Worm (Caenorhabditis elegans) whole organism, L3 larva: ENCODE data around the gene gdi-1.

ENCODE experiments used
- R02D3.7 ChIP-seq: fragments of 150-350 bp; optimal IDR thresholded peaks from 2 replicates; lab custom pipeline; 2014; ENCODE audit warnings: missing biosample characterization, missing genetic modification characterization
- ZK546.5 ChIP-seq: sonication (generic microtip); optimal IDR thresholded peaks from 2 replicates; lab custom pipeline; 2017; ENCODE audit warnings: missing biosample characterization, missing genetic modification characterization
- aly-2 ChIP-seq: fragments of 150-350 bp; optimal IDR thresholded peaks from 2 replicates; lab custom pipeline; 2014; ENCODE audit warnings: missing biosample characterization, missing genetic modification characterization
- ama-1 ChIP-seq: fragments of 150-350 bp; optimal IDR thresholded peaks from 2 replicates; lab custom pipeline; 2018
- ceh-16 ChIP-seq: sonication (generic microtip); optimal IDR thresholded peaks from 2 replicates; lab custom pipeline; 2017; ENCODE audit warnings: missing biosample characterization, missing genetic modification characterization
- ceh-28 ChIP-seq: fragments of 150-350 bp; optimal IDR thresholded peaks from 2 replicates; lab custom pipeline; 2014; ENCODE audit warnings: missing biosample characterization, missing genetic modification reagents, missing genetic modification characterization
- ceh-82 ChIP-seq: fragments of 150-350 bp; optimal IDR thresholded peaks from 2 replicates; lab custom pipeline; 2014; ENCODE audit warnings: missing biosample characterization, missing genetic modification characterization
- ceh-9 ChIP-seq: sonication (generic microtip); optimal IDR thresholded peaks from 2 replicates; lab custom pipeline; 2018; ENCODE audit warnings: missing biosample characterization, missing genetic modification characterization
- egl-27 ChIP-seq: sonication (generic microtip); optimal IDR thresholded peaks from 4 replicates; lab custom pipeline; 2017; ENCODE audit warnings: missing biosample characterization, missing genetic modification reagents, missing genetic modification characterization
- egl-5 ChIP-seq: fragments of 150-350 bp; optimal IDR thresholded peaks from 2 replicates; lab custom pipeline; 2017; ENCODE audit warnings: missing biosample characterization, missing genetic modification reagents, missing genetic modification characterization, inconsistent platforms
- elt-1 ChIP-seq: fragments of 150-350 bp; optimal IDR thresholded peaks from 2 replicates; lab custom pipeline; 2014; ENCODE audit warnings: missing biosample characterization, missing genetic modification characterization
- elt-2 ChIP-seq: sonication (generic microtip); optimal IDR thresholded peaks from 2 replicates; lab custom pipeline; 2016; ENCODE audit warnings: missing genetic modification reagents, mild to moderate bottlenecking, missing genetic modification characterization, missing compliant biosample characterization
- elt-3 ChIP-seq, 3 experiments: fragments of 150-350 bp in 1 of 3; sonication (generic microtip) in 2 of 3; optimal IDR thresholded peaks; 2 replicates in 2 of 3; 4 replicates in 1 of 3; lab custom pipeline; 2014 to 2017; ENCODE audit warnings: missing biosample characterization in 3 of 3, missing genetic modification characterization in 3 of 3
- fkh-10 ChIP-seq: sonication (generic microtip); optimal IDR thresholded peaks from 2 replicates; lab custom pipeline; 2017; ENCODE audit warnings: missing biosample characterization, missing genetic modification reagents, missing genetic modification characterization
- fkh-2 ChIP-seq: fragments of 150-350 bp; optimal IDR thresholded peaks from 2 replicates; lab custom pipeline; 2014; ENCODE audit warnings: missing biosample characterization, missing genetic modification reagents, missing genetic modification characterization
- fos-1 ChIP-seq: fragments of 150-350 bp; optimal IDR thresholded peaks from 2 replicates; lab custom pipeline; 2014; ENCODE audit warnings: missing biosample characterization, missing genetic modification characterization
- hmg-11 ChIP-seq: sonication (generic microtip); optimal IDR thresholded peaks from 2 replicates; lab custom pipeline; 2016; ENCODE audit warnings: missing genetic modification characterization, missing compliant biosample characterization
- jun-1 ChIP-seq: fragments of 150-350 bp; optimal IDR thresholded peaks from 2 replicates; lab custom pipeline; 2014; ENCODE audit warnings: missing biosample characterization, missing genetic modification reagents, missing genetic modification characterization
- lin-15B ChIP-seq: fragments of 150-350 bp; optimal IDR thresholded peaks from 2 replicates; lab custom pipeline; 2014; ENCODE audit warnings: missing biosample characterization, missing genetic modification characterization
- lin-39 ChIP-seq: fragments of 150-350 bp; optimal IDR thresholded peaks from 2 replicates; lab custom pipeline; 2018; ENCODE audit warnings: missing biosample characterization, missing genetic modification reagents, missing genetic modification characterization
- lsy-12 ChIP-seq: sonication (generic microtip); optimal IDR thresholded peaks from 2 replicates; lab custom pipeline; 2016; ENCODE audit warnings: mild to moderate bottlenecking, missing genetic modification characterization, missing compliant biosample characterization
- mdl-1 ChIP-seq: fragments of 150-350 bp; optimal IDR thresholded peaks from 2 replicates; lab custom pipeline; 2014; ENCODE audit warnings: missing biosample characterization, missing genetic modification characterization
- mml-1 ChIP-seq: fragments of 150-350 bp; sonication (generic microtip); optimal IDR thresholded peaks from 3 replicates; lab custom pipeline; 2014; ENCODE audit warnings: missing biosample characterization, missing genetic modification characterization
- nfya-1 ChIP-seq: sonication (generic microtip); optimal IDR thresholded peaks from 2 replicates; lab custom pipeline; 2017; ENCODE audit warnings: missing genetic modification characterization, mild to moderate bottlenecking, missing compliant biosample characterization, antibody characterized with exemption, moderate library complexity; ENCODE audit not compliant: insufficient read depth
- nhr-11 ChIP-seq: fragments of 150-350 bp; optimal IDR thresholded peaks from 2 replicates; lab custom pipeline; 2014; ENCODE audit warnings: missing biosample characterization, missing genetic modification characterization
- nhr-12 ChIP-seq: fragments of 150-350 bp; optimal IDR thresholded peaks from 2 replicates; lab custom pipeline; 2014; ENCODE audit warnings: missing biosample characterization, missing genetic modification characterization
- nhr-23 ChIP-seq: fragments of 150-350 bp; optimal IDR thresholded peaks from 2 replicates; lab custom pipeline; 2014; ENCODE audit warnings: missing biosample characterization, missing genetic modification reagents, missing genetic modification characterization
- nhr-237 ChIP-seq: fragments of 150-350 bp; optimal IDR thresholded peaks from 2 replicates; lab custom pipeline; 2014; ENCODE audit warnings: missing biosample characterization, missing genetic modification characterization
- nhr-25 ChIP-seq: sonication (generic microtip); optimal IDR thresholded peaks from 2 replicates; lab custom pipeline; 2017; ENCODE audit warnings: missing biosample characterization, missing genetic modification characterization
- nhr-43 ChIP-seq: sonication (generic microtip); optimal IDR thresholded peaks from 2 replicates; lab custom pipeline; 2016; ENCODE audit warnings: mild to moderate bottlenecking, missing genetic modification characterization, missing compliant biosample characterization; ENCODE audit not compliant: poor library complexity, severe bottlenecking
- nhr-67 ChIP-seq: fragments of 150-350 bp; optimal IDR thresholded peaks from 2 replicates; lab custom pipeline; 2014; ENCODE audit warnings: missing biosample characterization, missing genetic modification characterization
- nhr-76 ChIP-seq: fragments of 150-350 bp; sonication (generic microtip); optimal IDR thresholded peaks from 5 replicates; lab custom pipeline; 2014; ENCODE audit warnings: missing biosample characterization, missing genetic modification characterization
- nhr-77 ChIP-seq: fragments of 150-350 bp; optimal IDR thresholded peaks from 2 replicates; lab custom pipeline; 2014; ENCODE audit warnings: missing biosample characterization, missing genetic modification characterization
- pha-4 ChIP-seq: fragments of 150-350 bp; optimal IDR thresholded peaks from 2 replicates; lab custom pipeline; 2014; ENCODE audit warnings: missing biosample characterization, missing genetic modification reagents, missing genetic modification characterization
- pqm-1 ChIP-seq: fragments of 150-350 bp; optimal IDR thresholded peaks from 2 replicates; lab custom pipeline; 2017; ENCODE audit warnings: missing biosample characterization, missing genetic modification characterization, inconsistent platforms
- sea-2 ChIP-seq: fragments of 150-350 bp; sonication (generic microtip); optimal IDR thresholded peaks from 4 replicates; lab custom pipeline; 2014; ENCODE audit warnings: missing biosample characterization, missing genetic modification reagents, missing genetic modification characterization
- skn-1 ChIP-seq: fragments of 150-350 bp; optimal IDR thresholded peaks from 2 replicates; lab custom pipeline; 2014; ENCODE audit warnings: missing biosample characterization, missing genetic modification characterization
- snpc-4 ChIP-seq: fragments of 150-350 bp; optimal IDR thresholded peaks from 2 replicates; lab custom pipeline; 2014; ENCODE audit warnings: missing biosample characterization, missing genetic modification characterization
- tbx-2 ChIP-seq: sonication (generic microtip); optimal IDR thresholded peaks from 2 replicates; lab custom pipeline; 2016; ENCODE audit warnings: mild to moderate bottlenecking, missing genetic modification characterization, missing compliant biosample characterization
- unc-39 ChIP-seq: sonication (generic microtip); optimal IDR thresholded peaks from 4 replicates; lab custom pipeline; 2017; ENCODE audit warnings: missing biosample characterization, missing genetic modification characterization
- unc-62 ChIP-seq: fragments of 150-350 bp; sonication (generic microtip); optimal IDR thresholded peaks from 4 replicates; lab custom pipeline; 2014; ENCODE audit warnings: missing biosample characterization, missing genetic modification reagents, missing genetic modification characterization
- ztf-11 ChIP-seq: fragments of 150-350 bp; optimal IDR thresholded peaks from 2 replicates; lab custom pipeline; 2014; ENCODE audit warnings: missing biosample characterization, missing genetic modification characterization
- ztf-4 ChIP-seq: fragments of 150-350 bp; optimal IDR thresholded peaks from 2 replicates; lab custom pipeline; 2014; ENCODE audit warnings: missing biosample characterization, missing genetic modification characterization

Gene gdi-1

ce11 chrIV:14795918-14796488 is 3.3 kb upstream of the gdi-1 start, which contains the start of gene coq-3:
coq-3 (minus strand) TSS chrIV:14796324.
- TF ChIP-seq nhr-43 (tag; lab: Kevin White, UChicago): peak; percentile 15
- TF ChIP-seq egl-27 (tag; lab: Kevin White, UChicago): no peak
- TF ChIP-seq ama-1 (lab: Kevin White, UChicago): peak; percentile 83
- peak; percentile 5 for TF ChIP-seq ztf-4 (tag; lab: Kevin White, UChicago)

- TF ChIP-seq ceh-9 (no peak), mdl-1 (peak; percentile 23), ztf-11 (tag; lab: Kevin White, UChicago) (no peak), ama-1 (lab: Kevin White, UChicago) (peak; percentile 55), aly-2 (no peak), lin-39 (peak; percentile 15), snpc-4 (tag; lab: Kevin White, UChicago) (no peak), R02D3.7 (tag; lab: Kevin White, UChicago) (peak; percentile 24), elt-2 (tag; lab: Kevin White, UChicago) (peak; percentile 45), elt-1 (peak; percentile 5), nhr-25 (tag; lab: Kevin White, UChicago) (peak; percentile 75), jun-1 (tag; lab: Kevin White, UChicago) (peak; percentile 21), egl-27 (tag; lab: Kevin White, UChicago) (no peak), mml-1 (tag; lab: Kevin White, UChicago) (no peak), nhr-43 (tag; lab: Kevin White, UChicago) (peak; percentile 12), ztf-4 (tag; lab: Kevin White, UChicago) (peak; percentile 28), nhr-67 (no peak), sea-2 (GFP tag; lab: Kevin White, UChicago) (peak; percentile 97), hmg-11 (tag; lab: Kevin White, UChicago) (peak; percentile 48), fos-1 (tag; lab: Kevin White, UChicago) (no peak), pha-4 (tag; lab: Kevin White, UChicago) (peak; percentile 60), lin-15B (peak; percentile 17), pqm-1 (tag; lab: Kevin White, UChicago) (peak; percentile 17), ZK546.5 (tag; lab: Kevin White, UChicago) (no peak), ceh-28 (tag; lab: Kevin White, UChicago) (peak; percentile 70), lsy-12 (tag; lab: Kevin White, UChicago) (peak; percentile 59), tbx-2 (no peak), nhr-11 (tag; lab: Kevin White, UChicago) (no peak), unc-62 (GFP tag; lab: Kevin White, UChicago) (no peak), unc-39 (tag; lab: Kevin White, UChicago) (no peak), skn-1 (tag; lab: Kevin White, UChicago) (no peak), fkh-10 (no peak), nhr-77 (tag; lab: Kevin White, UChicago) (no peak), ceh-16 (no peak), nhr-23 (peak; percentile 43), fkh-2 (tag; lab: Kevin White, UChicago) (no peak), nfya-1 (tag; lab: Kevin White, UChicago) (peak; percentile 71), nhr-237 (tag; lab: Kevin White, UChicago) (no peak), egl-5 (tag; lab: Kevin White, UChicago) (no peak), ceh-82 (tag; lab: Kevin White, UChicago) (no peak), nhr-76 (tag; lab: Kevin White, UChicago) (no peak), nhr-12 (tag; lab: Kevin White, UChicago) (no peak), elt-3 (tag; optimal IDR thresholded peaks at IDR 0.05; lab: Kevin White, UChicago) (no peak)
Observed at ce11 chrIV:14793900-14794624, 1.4 kb upstream of the gdi-1 start.
